Worm (Caenorhabditis elegans) whole organism, young adult: ENCODE measurements around the gene acdh-8.

Experiments
- B0261.1 ChIP-seq: sonication (generic microtip); optimal IDR thresholded peaks from 2 replicates; lab custom pipeline; 2016; ENCODE audit warnings: mild to moderate bottlenecking, missing genetic modification characterization, moderate library complexity, missing compliant biosample characterization
- B0336.3 ChIP-seq: fragments of 200-800 bp; sonication (Bioruptor generic); IDR thresholded peaks from 2 replicates; pipeline ENCODE4 v1.3.6; 2022; ENCODE audit warnings: missing genetic modification characterization, missing compliant biosample characterization
- F22D6.2 ChIP-seq: sonication (generic microtip); optimal IDR thresholded peaks from 2 replicates; lab custom pipeline; 2016; ENCODE audit warnings: mild to moderate bottlenecking, missing genetic modification characterization, missing compliant biosample characterization
- F23B12.7 ChIP-seq: sonication (generic microtip); optimal IDR thresholded peaks from 2 replicates; lab custom pipeline; 2017; ENCODE audit warnings: missing genetic modification characterization, mild to moderate bottlenecking, missing compliant biosample characterization, antibody characterized with exemption, moderate library complexity; ENCODE audit not compliant: insufficient read depth
- F33H1.4 ChIP-seq: fragments of 200-800 bp; sonication (Bioruptor generic); IDR thresholded peaks from 2 replicates; pipeline ENCODE4 v1.3.6; 2022; ENCODE audit warnings: missing genetic modification reagents, missing genetic modification characterization, missing compliant biosample characterization
- F49E8.2 ChIP-seq: sonication (generic microtip); optimal IDR thresholded peaks from 3 replicates; lab custom pipeline; 2017; ENCODE audit warnings: missing genetic modification characterization, mild to moderate bottlenecking, missing compliant biosample characterization, antibody characterized with exemption, moderate library complexity; ENCODE audit not compliant: insufficient read depth
- K12H6.12 ChIP-seq: fragments of 200-800 bp; sonication (Bioruptor generic); optimal IDR thresholded peaks from 2 replicates; lab custom pipeline; 2018; ENCODE audit warnings: mild to moderate bottlenecking, missing genetic modification characterization, missing compliant biosample characterization
- Y56A3A.18 ChIP-seq: fragments of 200-800 bp; sonication (Bioruptor generic); IDR thresholded peaks from 2 replicates; pipeline ENCODE4 v1.3.6; 2022; ENCODE audit warnings: missing genetic modification reagents, missing genetic modification characterization, missing compliant biosample characterization
- ZK185.1 ChIP-seq: sonication (generic microtip); optimal IDR thresholded peaks from 2 replicates; lab custom pipeline; 2016; ENCODE audit warnings: mild to moderate bottlenecking, missing genetic modification characterization, missing compliant biosample characterization; ENCODE audit not compliant: poor library complexity, severe bottlenecking
- ama-1 ChIP-seq, 3 experiments: fragments of 150-350 bp in 1 of 3; sonication (generic microtip) in 2 of 3; optimal IDR thresholded peaks; 2 replicates each; lab custom pipeline; 2014 to 2018; ENCODE audit warnings: missing biosample characterization in 2 of 3, missing genetic modification characterization in 2 of 3, missing genetic modification reagents in 2 of 3
- aptf-2 ChIP-seq: fragments of 200-800 bp; sonication (Bioruptor generic); conservative IDR thresholded peaks from 2 replicates; pipeline ENCODE4 v1.3.6; 2022; ENCODE audit warnings: missing genetic modification reagents, missing genetic modification characterization, missing compliant biosample characterization
- attf-3 ChIP-seq: fragments of 200-800 bp; sonication (Bioruptor generic); conservative IDR thresholded peaks from 2 replicates; pipeline ENCODE4 v1.3.6; 2022; ENCODE audit warnings: missing genetic modification reagents, missing genetic modification characterization, missing compliant biosample characterization
- cebp-1 ChIP-seq, 2 experiments: fragments of 200-800 bp in 1 of 2; sonication (Bioruptor generic) in 1 of 2; sonication (generic microtip) in 1 of 2; IDR thresholded peaks in 1 of 2; optimal IDR thresholded peaks in 1 of 2; 2 replicates each; pipeline versions ENCODE4 v1.3.6 to Lab custom; 2017 to 2022; ENCODE audit warnings: missing compliant biosample characterization in 2 of 2, missing genetic modification characterization in 2 of 2, mild to moderate bottlenecking in 1 of 2, missing genetic modification reagents in 1 of 2, moderate library complexity in 1 of 2
- ceh-58 ChIP-seq: fragments of 200-800 bp; sonication (Bioruptor generic); IDR thresholded peaks from 2 replicates; pipeline ENCODE4 v1.3.6; 2022; ENCODE audit warnings: missing genetic modification characterization, missing compliant biosample characterization
- ceh-91 ChIP-seq: fragments of 200-800 bp; sonication (Bioruptor generic); IDR thresholded peaks from 2 replicates; pipeline ENCODE4 v1.3.6; 2022; ENCODE audit warnings: missing genetic modification reagents, missing genetic modification characterization, missing compliant biosample characterization
- die-1 ChIP-seq: sonication (generic microtip); optimal IDR thresholded peaks from 2 replicates; lab custom pipeline; 2016; ENCODE audit warnings: missing genotype, mild to moderate bottlenecking, missing genetic modification characterization, missing compliant biosample characterization
- dpl-1 ChIP-seq: fragments of 150-350 bp; optimal IDR thresholded peaks from 2 replicates; lab custom pipeline; 2014; ENCODE audit warnings: missing biosample characterization, missing genetic modification reagents, missing genetic modification characterization
- egl-18 ChIP-seq: fragments of 200-800 bp; sonication (Bioruptor generic); IDR thresholded peaks from 2 replicates; pipeline ENCODE4 v1.3.6; 2022; ENCODE audit warnings: missing genetic modification reagents, missing genetic modification characterization, missing compliant biosample characterization
- hlh-12 ChIP-seq: sonication (generic microtip); optimal IDR thresholded peaks from 2 replicates; lab custom pipeline; 2016; ENCODE audit warnings: missing genetic modification characterization, missing compliant biosample characterization
- hlh-26 ChIP-seq: fragments of 200-800 bp; sonication (Bioruptor generic); conservative IDR thresholded peaks from 2 replicates; pipeline ENCODE4 v1.3.6; 2022; ENCODE audit warnings: missing genetic modification reagents, missing genetic modification characterization, missing compliant biosample characterization
- hmg-20 ChIP-seq: fragments of 200-800 bp; sonication (Bioruptor generic); IDR thresholded peaks from 2 replicates; pipeline ENCODE4 v1.3.6; 2022; ENCODE audit warnings: missing genetic modification reagents, missing genetic modification characterization, missing compliant biosample characterization
- let-607 ChIP-seq, 2 experiments: fragments of 200-800 bp in 1 of 2; sonication (Bioruptor generic) in 1 of 2; sonication (generic microtip) in 1 of 2; optimal IDR thresholded peaks; 2 replicates each; lab custom pipeline; 2016 to 2018; ENCODE audit warnings: mild to moderate bottlenecking in 2 of 2, missing compliant biosample characterization in 2 of 2, missing genetic modification characterization in 2 of 2, moderate library complexity in 2 of 2, missing genotype in 1 of 2
- madf-10 ChIP-seq: sonication (generic microtip); optimal IDR thresholded peaks from 2 replicates; lab custom pipeline; 2016; ENCODE audit warnings: mild to moderate bottlenecking, missing genetic modification characterization, missing compliant biosample characterization
- madf-3 ChIP-seq: fragments of 200-800 bp; sonication (Bioruptor generic); IDR thresholded peaks from 2 replicates; pipeline ENCODE4 v1.3.6; 2022; ENCODE audit warnings: missing genetic modification reagents, missing genetic modification characterization, missing compliant biosample characterization
- mel-28 ChIP-seq: sonication (generic microtip); optimal IDR thresholded peaks from 2 replicates; lab custom pipeline; 2016; ENCODE audit warnings: borderline replicate concordance, mild to moderate bottlenecking, missing genetic modification characterization, missing compliant biosample characterization
- nfya-1 ChIP-seq: sonication (generic microtip); optimal IDR thresholded peaks from 2 replicates; lab custom pipeline; 2017; ENCODE audit warnings: antibody characterized with exemption, missing compliant biosample characterization, missing genetic modification characterization, borderline replicate concordance; ENCODE audit not compliant: insufficient read depth
- nfyb-1 ChIP-seq: fragments of 200-800 bp; sonication (Bioruptor generic); IDR thresholded peaks from 2 replicates; pipeline ENCODE4 v1.3.6; 2022; ENCODE audit warnings: missing genetic modification reagents, missing genetic modification characterization, missing compliant biosample characterization
- nhr-120 ChIP-seq: fragments of 200-800 bp; sonication (Bioruptor generic); IDR thresholded peaks from 2 replicates; pipeline ENCODE4 v1.3.6; 2022; ENCODE audit warnings: missing genetic modification characterization, missing compliant biosample characterization
- pha-4 ChIP-seq: fragments of 150-350 bp; sonication (generic microtip); optimal IDR thresholded peaks from 2 replicates; lab custom pipeline; 2014; ENCODE audit warnings: missing biosample characterization, missing genetic modification reagents, missing genetic modification characterization
- repo-1 ChIP-seq: sonication (generic microtip); optimal IDR thresholded peaks from 2 replicates; lab custom pipeline; 2017; ENCODE audit warnings: mild to moderate bottlenecking, missing genetic modification characterization, missing compliant biosample characterization
- sea-2 ChIP-seq: fragments of 200-800 bp; sonication (Bioruptor generic); IDR thresholded peaks from 2 replicates; pipeline ENCODE4 v1.3.6; 2022; ENCODE audit warnings: missing genetic modification characterization, missing compliant biosample characterization
- snpc-4 ChIP-seq, 5 experiments: fragments of 150-350 bp in 1 of 5; sonication (generic microtip) in 4 of 5; optimal IDR thresholded peaks; 2 replicates each; lab custom pipeline; 2014 to 2018; ENCODE audit warnings: missing genetic modification characterization in 5 of 5, missing biosample characterization in 3 of 5, antibody characterized with exemption in 2 of 5, mild to moderate bottlenecking in 2 of 5, missing compliant biosample characterization in 2 of 5, missing genotype in 2 of 5, moderate library complexity in 2 of 5, missing genetic modification reagents in 1 of 5
- tbx-9 ChIP-seq: sonication (generic microtip); optimal IDR thresholded peaks from 2 replicates; lab custom pipeline; 2016; ENCODE audit warnings: borderline replicate concordance, missing genetic modification characterization, inconsistent platforms, missing compliant biosample characterization
- ztf-6 ChIP-seq: fragments of 200-800 bp; sonication (Bioruptor generic); IDR thresholded peaks from 2 replicates; pipeline ENCODE4 v1.3.6; 2022; ENCODE audit warnings: missing genetic modification reagents, missing genetic modification characterization, missing compliant biosample characterization

Gene acdh-8

ce11 chrII:5792490-5792889, 1.8 kb upstream of the acdh-8 start, which contains the start of gene K05F1.14:
Gene K05F1.14, minus strand, starts transcription at chrII:5792590.
- no peak for TF ChIP-seq madf-3 (GFP tag; lab: Robert Waterston, UW)
- TF ChIP-seq nfya-1 (tag; lab: Kevin White, UChicago), result no peak
- TF ChIP-seq pha-4, result no peak
- TF ChIP-seq repo-1 (tag; lab: Kevin White, UChicago), result no peak
- TF ChIP-seq ama-1 (optimal IDR thresholded peaks at IDR 0.05; lab: Kevin White, UChicago), result no peak
- TF ChIP-seq ama-1 (GFP tag; optimal IDR thresholded peaks at IDR 0.05; lab: Kevin White, UChicago), result no peak
- TF ChIP-seq let-607 (tag; optimal IDR thresholded peaks at IDR 0.05; lab: Kevin White, UChicago), result no peak
- no peak for TF ChIP-seq F49E8.2 (tag; lab: Kevin White, UChicago)
- TF ChIP-seq nhr-120 (GFP tag; lab: Robert Waterston, UW), result no peak
- TF ChIP-seq egl-18 (GFP tag; lab: Robert Waterston, UW), result no peak
- TF ChIP-seq hmg-20 (GFP tag; lab: Robert Waterston, UW), result no peak
- no peak for TF ChIP-seq dpl-1 (GFP tag; lab: Kevin White, UChicago)
- TF ChIP-seq hlh-12 (tag; lab: Kevin White, UChicago), result no peak
- no peak for TF ChIP-seq F22D6.2
- no peak for TF ChIP-seq ceh-91 (GFP tag; lab: Robert Waterston, UW)
- TF ChIP-seq B0336.3 (GFP tag; lab: Robert Waterston, UW), result no peak
- TF ChIP-seq hlh-26 (GFP tag; lab: Robert Waterston, UW), result no peak

DNA sequence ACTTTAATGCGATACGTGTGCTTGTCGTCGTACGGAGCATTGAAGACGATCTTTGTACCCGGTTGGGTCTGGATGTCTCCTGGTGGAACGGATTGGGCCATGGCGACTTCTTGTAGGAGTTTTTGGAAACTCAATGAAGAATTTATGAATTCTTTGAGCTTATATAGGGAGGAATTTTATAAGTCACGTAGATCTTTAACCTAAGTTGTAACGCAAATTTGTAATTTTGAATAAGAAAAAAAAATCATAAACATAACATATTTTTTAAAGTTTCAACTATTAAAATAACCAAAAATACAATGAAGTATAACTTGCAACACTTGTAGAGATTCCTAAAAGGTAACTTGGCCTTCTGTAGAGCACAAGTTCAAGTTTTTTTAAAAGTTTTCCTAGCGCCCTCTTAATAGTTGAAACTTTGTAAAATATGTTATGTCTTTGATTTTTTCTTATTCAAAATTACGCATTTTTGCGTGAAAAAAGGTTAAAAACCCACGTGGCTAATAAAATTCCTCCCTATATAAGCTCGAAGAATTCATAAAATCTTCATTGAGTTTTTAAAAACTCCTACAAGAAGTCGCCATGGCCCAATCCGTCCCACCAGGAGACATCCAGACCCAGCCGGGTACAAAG, 3.2 kb downstream of the acdh-8 start, which contains the start of the genes msp-63 and msp-142:
msp-63 (minus strand) TSS at position 101 of the 630 bp plus-strand sequence.
msp-142 (plus strand) TSS at position 580 of the 630 bp plus-strand sequence.
- TF ChIP-seq nhr-120 (GFP tag; lab: Robert Waterston, UW) (no peak), egl-18 (GFP tag; lab: Robert Waterston, UW) (no peak), snpc-4 (GFP tag; optimal IDR thresholded peaks at IDR 0.05; lab: Kevin White, UChicago) (no peak), snpc-4 (tag; optimal IDR thresholded peaks at IDR 0.05; lab: Kevin White, UChicago) (no peak), sea-2 (GFP tag; lab: Robert Waterston, UW) (no peak), nfyb-1 (no peak), F23B12.7 (tag; lab: Kevin White, UChicago) (no peak), ZK185.1 (tag; lab: Kevin White, UChicago) (no peak), ztf-6 (GFP tag; lab: Robert Waterston, UW) (no peak), die-1 (tag; lab: Kevin White, UChicago) (no peak), let-607 (tag; optimal IDR thresholded peaks at IDR 0.05; lab: Kevin White, UChicago) (no peak), K12H6.12 (tag; lab: Kevin White, UChicago) (no peak), tbx-9 (tag; lab: Kevin White, UChicago) (no peak), madf-10 (tag; lab: Kevin White, UChicago) (no peak)
- TF ChIP-seq, all 124 proteins: peak for 0

ce11 chrII:5799553-5799952, 5.3 kb downstream of the acdh-8 start, which contains the start of gene K05F1.8:
Gene K05F1.8, minus strand, starts transcription at chrII:5799653.
- no peak for TF ChIP-seq B0336.3 (GFP tag; lab: Robert Waterston, UW)

- TF ChIP-seq F33H1.4 (GFP tag; lab: Robert Waterston, UW) (no peak), B0336.3 (GFP tag; lab: Robert Waterston, UW) (no peak), ceh-58 (no peak), mel-28 (tag; lab: Kevin White, UChicago) (no peak), snpc-4 (GFP tag; optimal IDR thresholded peaks at IDR 0.05; lab: Kevin White, UChicago) (no peak), snpc-4 (tag; optimal IDR thresholded peaks at IDR 0.05; lab: Kevin White, UChicago) (no peak), cebp-1 (GFP tag; IDR thresholded peaks at IDR 0.05; lab: Robert Waterston, UW) (no peak), cebp-1 (tag; optimal IDR thresholded peaks at IDR 0.05; lab: Kevin White, UChicago) (no peak), attf-3 (GFP tag; lab: Robert Waterston, UW) (no peak), aptf-2 (GFP tag; lab: Robert Waterston, UW) (no peak), Y56A3A.18 (GFP tag; lab: Robert Waterston, UW) (no peak), B0261.1 (tag; lab: Kevin White, UChicago) (no peak)
These were observed 6.8 kb downstream of the acdh-8 start, which contains the start of the genes K05F1.9 and K05F1.1 for ce11 chrII:5801075-5801474. Gene K05F1.9, minus strand, starts transcription at chrII:5801175. Gene K05F1.1, plus strand, starts transcription at chrII:5801382.
